Fruit fly (Drosophila melanogaster) whole organism, embryonic: ENCODE results near the gene CG16826.
A peak's percentile ranks its signal among the peaks of the same experiment; 100 is the strongest.

Experiments used
- CG12659 ChIP-seq: fragments of 200-800 bp; sonication (Bioruptor generic); optimal IDR thresholded peaks from 3 replicates; lab custom pipeline; 2017; ENCODE audit warnings: mild to moderate bottlenecking, missing biosample characterization, missing genetic modification reagents, missing genetic modification characterization
- CG13296 ChIP-seq: fragments of 200-800 bp; sonication (Bioruptor generic); optimal IDR thresholded peaks from 3 replicates; lab custom pipeline; 2018; ENCODE audit warnings: missing biosample characterization, mild to moderate bottlenecking, missing genetic modification characterization
- CG13424 ChIP-seq: fragments of 200-800 bp; sonication (Bioruptor generic); optimal IDR thresholded peaks from 2 replicates; lab custom pipeline; 2019; ENCODE audit warnings: missing biosample characterization, mild to moderate bottlenecking, missing genetic modification characterization, moderate library complexity
- CG1647 ChIP-seq: fragments of 200-800 bp; sonication (Bioruptor generic); optimal IDR thresholded peaks from 3 replicates; lab custom pipeline; 2016; ENCODE audit warnings: missing biosample characterization, missing genetic modification characterization
- CG1832 ChIP-seq: fragments of 200-800 bp; sonication (Bioruptor generic); optimal IDR thresholded peaks from 2 replicates; lab custom pipeline; 2017; ENCODE audit warnings: missing biosample characterization, mild to moderate bottlenecking, missing genetic modification characterization, inconsistent platforms
- CG18619 ChIP-seq: fragments of 200-800 bp; sonication (Bioruptor generic); optimal IDR thresholded peaks from 3 replicates; lab custom pipeline; 2017; ENCODE audit warnings: missing biosample characterization, mild to moderate bottlenecking, missing genetic modification characterization
- CG30020 ChIP-seq: fragments of 200-800 bp; optimal IDR thresholded peaks from 2 replicates; lab custom pipeline; 2019; ENCODE audit warnings: missing biosample characterization, mild to moderate bottlenecking, missing genetic modification characterization, moderate library complexity
- CG31388 ChIP-seq: fragments of 200-800 bp; sonication (Bioruptor generic); optimal IDR thresholded peaks from 2 replicates; lab custom pipeline; 2016; ENCODE audit warnings: missing biosample characterization, missing genetic modification characterization
- CG32532 ChIP-seq: fragments of 200-800 bp; sonication (Bioruptor generic); IDR thresholded peaks from 2 replicates; pipeline ENCODE4 v1.3.6; 2022; ENCODE audit warnings: missing biosample characterization, missing genetic modification characterization
- CG32772 ChIP-seq: fragments of 200-800 bp; sonication (Bioruptor generic); IDR thresholded peaks from 2 replicates; pipeline ENCODE4 v1.3.6; 2022; ENCODE audit warnings: missing biosample characterization, missing genetic modification characterization
- CG33213 ChIP-seq: fragments of 200-800 bp; sonication (Bioruptor generic); optimal IDR thresholded peaks from 3 replicates; lab custom pipeline; 2016; ENCODE audit warnings: missing biosample characterization, missing genetic modification characterization
- CG34376 ChIP-seq: fragments of 200-800 bp; sonication (Bioruptor generic); optimal IDR thresholded peaks from 2 replicates; lab custom pipeline; 2018; ENCODE audit warnings: missing biosample characterization, mild to moderate bottlenecking, missing genetic modification characterization
- CG4328 ChIP-seq: fragments of 200-800 bp; sonication (Bioruptor generic); optimal IDR thresholded peaks from 3 replicates; lab custom pipeline; 2017; ENCODE audit warnings: missing biosample characterization, missing genetic modification reagents, missing genetic modification characterization
- CG4404 ChIP-seq: fragments of 200-800 bp; sonication (Bioruptor generic); IDR thresholded peaks from 2 replicates; pipeline ENCODE4 v1.3.6; 2022; ENCODE audit warnings: missing biosample characterization, missing genetic modification characterization
- CG6272 ChIP-seq: fragments of 200-800 bp; sonication (Bioruptor generic); IDR thresholded peaks from 2 replicates; pipeline ENCODE4 v1.3.6; 2022; ENCODE audit warnings: missing biosample characterization, missing genetic modification characterization
- CG6683 ChIP-seq: fragments of 200-800 bp; sonication (Bioruptor generic); optimal IDR thresholded peaks from 2 replicates; lab custom pipeline; 2017; ENCODE audit warnings: missing biosample characterization, mild to moderate bottlenecking, missing genetic modification characterization, missing genetic modification reagents
- CG7357 ChIP-seq: fragments of 200-800 bp; sonication (Bioruptor generic); IDR thresholded peaks from 3 replicates; pipeline ENCODE4 v1.3.6; 2022; ENCODE audit warnings: missing biosample characterization, missing genetic modification characterization
- CkIIα-i1 ChIP-seq: fragments of 200-800 bp; sonication (Bioruptor generic); IDR thresholded peaks from 2 replicates; pipeline ENCODE4 v1.3.6; 2022; ENCODE audit warnings: missing biosample characterization, missing genetic modification characterization
- CoRest ChIP-seq: fragments of 200-800 bp; sonication (Bioruptor generic); optimal IDR thresholded peaks from 3 replicates; lab custom pipeline; 2018; ENCODE audit warnings: missing biosample characterization, mild to moderate bottlenecking, missing genetic modification characterization, moderate library complexity
- D19B ChIP-seq: fragments of 200-800 bp; sonication (Bioruptor generic); optimal IDR thresholded peaks from 2 replicates; lab custom pipeline; 2017; ENCODE audit warnings: missing biosample characterization, mild to moderate bottlenecking, missing genetic modification characterization
- Dbx ChIP-seq: fragments of 200-800 bp; sonication (Bioruptor generic); IDR thresholded peaks from 3 replicates; pipeline ENCODE4 v1.3.6; 2022; ENCODE audit warnings: missing biosample characterization, missing genetic modification characterization
- Fer3 ChIP-seq: fragments of 200-800 bp; sonication (Bioruptor generic); optimal IDR thresholded peaks from 2 replicates; lab custom pipeline; 2018; ENCODE audit warnings: missing biosample characterization, mild to moderate bottlenecking, missing genetic modification characterization, moderate library complexity
- H2.0 ChIP-seq: fragments of 200-800 bp; sonication (Bioruptor generic); IDR thresholded peaks from 2 replicates; pipeline ENCODE4 v1.3.6; 2022; ENCODE audit warnings: missing biosample characterization, missing genetic modification characterization
- Hey ChIP-seq: fragments of 200-800 bp; sonication (Bioruptor generic); optimal IDR thresholded peaks from 3 replicates; lab custom pipeline; 2018; ENCODE audit warnings: missing biosample characterization, mild to moderate bottlenecking, missing genetic modification characterization
- Hmr ChIP-seq: fragments of 200-800 bp; sonication (Bioruptor generic); optimal IDR thresholded peaks from 3 replicates; lab custom pipeline; 2017; ENCODE audit warnings: mild to moderate bottlenecking, missing biosample characterization, missing genetic modification reagents, missing genetic modification characterization
- Kr ChIP-seq: fragments of 200-800 bp; sonication (Bioruptor generic); optimal IDR thresholded peaks from 2 replicates; lab custom pipeline; 2017; ENCODE audit warnings: missing biosample characterization, mild to moderate bottlenecking, missing genetic modification characterization
- Lim3 ChIP-seq: fragments of 200-800 bp; sonication (Bioruptor generic); IDR thresholded peaks from 2 replicates; pipeline ENCODE4 v1.3.6; 2022; ENCODE audit warnings: missing biosample characterization, missing genetic modification characterization
- Med ChIP-seq: fragments of 200-800 bp; sonication (Bioruptor generic); peaks from one replicate; lab custom pipeline; 2016; ENCODE audit warnings: missing biosample characterization, missing genetic modification characterization, mild to moderate bottlenecking, inconsistent platforms, moderate library complexity
- NFAT ChIP-seq: fragments of 200-800 bp; sonication (Bioruptor generic); IDR thresholded peaks from 2 replicates; pipeline ENCODE4 v1.3.6; 2022; ENCODE audit warnings: missing biosample characterization, missing genetic modification characterization
- NK7.1 ChIP-seq: fragments of 200-800 bp; sonication (Bioruptor generic); optimal IDR thresholded peaks from 3 replicates; lab custom pipeline; 2016; ENCODE audit warnings: missing biosample characterization, missing genetic modification characterization
- Neu2 ChIP-seq: fragments of 200-800 bp; sonication (Bioruptor generic); optimal IDR thresholded peaks from 3 replicates; lab custom pipeline; 2016; ENCODE audit warnings: missing biosample characterization, missing genetic modification characterization, borderline replicate concordance
- Opbp ChIP-seq: fragments of 200-800 bp; sonication (Bioruptor generic); IDR thresholded peaks from 3 replicates; pipeline ENCODE4 v1.3.6; 2022; ENCODE audit warnings: missing biosample characterization, missing genetic modification characterization; ENCODE audit not compliant: partially characterized antibody
- Ravus ChIP-seq: fragments of 200-800 bp; sonication (Bioruptor generic); IDR thresholded peaks from 2 replicates; pipeline ENCODE4 v1.3.6; 2022; ENCODE audit warnings: missing biosample characterization, missing genetic modification characterization
- Sox100B ChIP-seq: fragments of 200-800 bp; sonication (Bioruptor generic); optimal IDR thresholded peaks from 3 replicates; lab custom pipeline; 2018; ENCODE audit warnings: missing biosample characterization, mild to moderate bottlenecking, missing genetic modification characterization
- bbx ChIP-seq: fragments of 200-800 bp; sonication (Bioruptor generic); IDR thresholded peaks from 2 replicates; pipeline ENCODE4 v1.3.6; 2022; ENCODE audit warnings: missing biosample characterization, missing genetic modification characterization; ENCODE audit not compliant: partially characterized antibody
- ci ChIP-seq: fragments of 200-800 bp; sonication (Bioruptor generic); IDR thresholded peaks from 3 replicates; pipeline ENCODE4 v1.3.6; 2022; ENCODE audit warnings: missing biosample characterization, missing genetic modification characterization
- exex ChIP-seq: fragments of 200-800 bp; sonication (Bioruptor generic); optimal IDR thresholded peaks from 4 replicates; lab custom pipeline; 2018; ENCODE audit warnings: missing biosample characterization, mild to moderate bottlenecking, missing genetic modification characterization, moderate library complexity
- fd102C ChIP-seq: fragments of 200-800 bp; sonication (Bioruptor generic); optimal IDR thresholded peaks from 2 replicates; lab custom pipeline; 2018; ENCODE audit warnings: missing biosample characterization, mild to moderate bottlenecking, missing genetic modification characterization, moderate library complexity
- fd96Cb ChIP-seq: fragments of 200-800 bp; sonication (Bioruptor generic); optimal IDR thresholded peaks from 2 replicates; lab custom pipeline; 2018; ENCODE audit warnings: missing biosample characterization, mild to moderate bottlenecking, missing genetic modification characterization, moderate library complexity
- gce ChIP-seq: fragments of 200-800 bp; sonication (Bioruptor generic); IDR thresholded peaks from 3 replicates; pipeline ENCODE4 v1.3.6; 2022; ENCODE audit warnings: missing biosample characterization, missing genetic modification characterization
- gsb ChIP-seq: fragments of 200-800 bp; sonication (Bioruptor generic); IDR thresholded peaks from 2 replicates; pipeline ENCODE4 v1.3.6; 2022; ENCODE audit warnings: missing biosample characterization, missing genetic modification characterization
- hkb ChIP-seq, 2 experiments: fragments of 200-800 bp in 1 of 2; fragments of >200 bp in 1 of 2; sonication (Bioruptor generic) in 1 of 2; IDR thresholded peaks in 1 of 2; optimal IDR thresholded peaks in 1 of 2; 2 replicates each; pipeline versions ENCODE4 v1.3.6 to Lab custom; 2017 to 2022; ENCODE audit warnings: missing biosample characterization in 1 of 2, missing genetic modification characterization in 1 of 2
- lola ChIP-seq, 3 experiments: fragments of >200 bp in 2 of 3; fragments of 200-800 bp in 1 of 3; sonication (Bioruptor generic) in 1 of 3; optimal IDR thresholded peaks; 2 replicates each; lab custom pipeline; 2017 to 2019; ENCODE audit warnings: missing biosample characterization in 3 of 3, missing genetic modification characterization in 3 of 3, mild to moderate bottlenecking in 1 of 3, moderate library complexity in 1 of 3
- scrt ChIP-seq: fragments of 200-800 bp; sonication (Bioruptor generic); optimal IDR thresholded peaks from 2 replicates; lab custom pipeline; 2018; ENCODE audit warnings: missing biosample characterization, mild to moderate bottlenecking, missing genetic modification characterization, moderate library complexity
- sima ChIP-seq: fragments of 200-800 bp; sonication (Bioruptor generic); optimal IDR thresholded peaks from 2 replicates; lab custom pipeline; 2016; ENCODE audit warnings: missing biosample characterization, missing genetic modification characterization
- slbo ChIP-seq: fragments of 200-800 bp; sonication (Bioruptor generic); IDR thresholded peaks from 2 replicates; pipeline ENCODE4 v1.3.6; 2022; ENCODE audit warnings: missing biosample characterization, missing genetic modification characterization
- sr ChIP-seq: fragments of 200-800 bp; sonication (Bioruptor generic); IDR thresholded peaks from 3 replicates; pipeline ENCODE4 v1.3.6; 2022; ENCODE audit warnings: missing biosample characterization, missing genetic modification characterization
- tgo ChIP-seq: fragments of 200-800 bp; sonication (Bioruptor generic); IDR thresholded peaks from 3 replicates; pipeline ENCODE4 v1.3.6; 2022; ENCODE audit warnings: missing biosample characterization, missing genetic modification characterization
- tll ChIP-seq, 2 experiments: fragments of 200-800 bp in 1 of 2; fragments of >200 bp in 1 of 2; sonication (Bioruptor generic) in 1 of 2; optimal IDR thresholded peaks; 2 replicates each; lab custom pipeline; 2017 to 2019; ENCODE audit warnings: missing biosample characterization in 2 of 2, missing genetic modification characterization in 2 of 2, mild to moderate bottlenecking in 1 of 2, moderate library complexity in 1 of 2

Gene CG16826

DNA sequence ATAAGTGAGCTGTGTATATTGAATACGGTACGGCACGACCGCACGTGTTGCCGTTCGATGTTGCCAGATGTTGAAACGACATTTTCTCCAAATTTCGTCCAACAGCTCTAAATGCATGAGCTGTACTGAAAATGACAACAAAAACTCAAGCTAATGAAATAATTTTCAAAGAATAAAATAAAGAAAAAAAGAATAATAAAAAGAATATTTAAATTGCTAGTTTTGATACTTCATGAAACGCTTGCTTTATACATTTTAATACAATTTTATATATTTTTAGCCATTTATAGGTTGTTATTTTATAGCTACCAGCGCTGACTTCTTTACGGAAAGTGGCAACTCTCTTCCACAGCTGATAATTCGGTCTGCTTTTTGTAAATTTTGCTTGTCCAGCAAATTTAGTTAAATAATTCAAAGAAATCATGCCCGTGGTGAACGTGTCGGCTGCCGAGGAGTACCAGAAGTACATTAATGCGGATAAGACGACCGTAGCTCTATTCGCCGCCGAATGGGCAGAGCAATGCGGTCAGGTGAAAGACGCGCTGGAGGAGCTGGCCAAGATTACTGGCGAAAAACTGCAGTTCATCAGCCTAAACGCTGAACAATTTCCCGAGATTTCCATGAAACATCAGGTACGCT lies 18.7 kb downstream of the CG16826 start, which contains the start of the genes Nnp-1 and Grx3 (continued):
- TF ChIP-seq fd102C (GFP tag; lab: Kevin White, UChicago): no peak
- TF ChIP-seq gsb (GFP tag; lab: Robert Waterston, UW): no peak
- TF ChIP-seq tll (GFP tag; optimal IDR thresholded peaks at IDR 0.05; lab: Kevin White, UChicago): peak in 1 of 2 experiments; percentile 57
- TF ChIP-seq CG6272 (GFP tag; lab: Robert Waterston, UW): no peak
- TF ChIP-seq CG12659 (GFP tag; lab: Kevin White, UChicago): peak; percentile 79
- no peak for TF ChIP-seq Lim3
- no peak for TF ChIP-seq CG1647 (GFP tag; lab: Kevin White, UChicago)
- TF ChIP-seq CG33213 (GFP tag; lab: Kevin White, UChicago): no peak
- TF ChIP-seq CG4328 (GFP tag; lab: Kevin White, UChicago): peak; percentile 34
- TF ChIP-seq Med (GFP tag; lab: Kevin White, UChicago): peak; percentile 81
- peak; percentile 64 for TF ChIP-seq tgo (GFP tag; lab: Robert Waterston, UW)
- no peak for TF ChIP-seq NFAT (GFP tag; lab: Robert Waterston, UW)
- TF ChIP-seq lola (GFP tag; optimal IDR thresholded peaks at IDR 0.05; lab: Kevin White, UChicago): no peak
- no peak for TF ChIP-seq sima (GFP tag; lab: Kevin White, UChicago)
- TF ChIP-seq Hmr (GFP tag; lab: Kevin White, UChicago): peak; percentile 20
- TF ChIP-seq CG32532 (GFP tag; lab: Robert Waterston, UW): peak; percentile 56; the same call in 1 of the 2 replicates
- no peak; the same call in 1 of the 2 replicates for TF ChIP-seq CG4404 (GFP tag; lab: Robert Waterston, UW)
- no peak for TF ChIP-seq Kr (GFP tag; lab: Kevin White, UChicago)
- no peak for TF ChIP-seq exex (tag; lab: Kevin White, UChicago)
- TF ChIP-seq CG31388 (GFP tag; lab: Kevin White, UChicago): no peak
- TF ChIP-seq slbo (GFP tag; lab: Robert Waterston, UW): peak; percentile 72
- TF ChIP-seq CG1832 (GFP tag; lab: Kevin White, UChicago): no peak
- TF ChIP-seq CG13424 (tag; lab: Kevin White, UChicago): peak; percentile 80
- TF ChIP-seq Neu2 (GFP tag; lab: Kevin White, UChicago): no peak
- TF ChIP-seq scrt (GFP tag; lab: Kevin White, UChicago): no peak
- TF ChIP-seq NK7.1 (GFP tag; lab: Kevin White, UChicago): no peak
- TF ChIP-seq CG6683 (GFP tag; lab: Kevin White, UChicago): no peak
- TF ChIP-seq fd96Cb (tag; lab: Kevin White, UChicago): peak; percentile 15
- TF ChIP-seq ci (GFP tag; lab: Robert Waterston, UW): 0 out of 3 replicates have a peak, but pooled peaks have one; percentile 12
- TF ChIP-seq H2.0 (GFP tag; lab: Robert Waterston, UW): 0 out of 2 replicates have a peak, but pooled peaks have one; percentile 16
- TF ChIP-seq Ravus (GFP tag; lab: Robert Waterston, UW): no peak
- no peak for TF ChIP-seq sr
- TF ChIP-seq Fer3: no peak
- peak; percentile 39 for TF ChIP-seq CG32772
- no peak for TF ChIP-seq Hey (tag; lab: Kevin White, UChicago)
- TF ChIP-seq Opbp (GFP tag; lab: Robert Waterston, UW): no peak
- TF ChIP-seq bbx (GFP tag; lab: Robert Waterston, UW): no peak
- TF ChIP-seq CG34376 (GFP tag; lab: Kevin White, UChicago): no peak
- peak; percentile 21 for TF ChIP-seq hkb (optimal IDR thresholded peaks at IDR 0.05; lab: Kevin White, UChicago)
- no peak for TF ChIP-seq hkb (GFP tag; IDR thresholded peaks at IDR 0.05; lab: Robert Waterston, UW)
- peak; percentile 36 for TF ChIP-seq CG18619 (GFP tag; lab: Kevin White, UChicago)
- TF ChIP-seq gce (GFP tag; lab: Robert Waterston, UW): no peak
- TF ChIP-seq CkIIα-i1: no peak
- TF ChIP-seq CG30020: peak; percentile 65
- peak; percentile 65 for TF ChIP-seq CG7357 (GFP tag; lab: Robert Waterston, UW)
- TF ChIP-seq Sox100B (GFP tag; lab: Kevin White, UChicago): no peak
- TF ChIP-seq CoRest (tag; lab: Kevin White, UChicago): peak; percentile 79
- TF ChIP-seq Dbx (GFP tag; lab: Robert Waterston, UW): peak; percentile 16; the same call in 1 of the 3 replicates
- no peak for TF ChIP-seq D19B (GFP tag; lab: Kevin White, UChicago)
- no peak for TF ChIP-seq CG13296
